Worm (Caenorhabditis elegans) whole organism, L3 larva: Measurements from ENCODE around the gene F36H1.11.
A peak's percentile ranks its signal among the peaks of the same experiment; 100 is the strongest.

Source experiments
- ZK546.5 ChIP-seq: sonication (generic microtip); optimal IDR thresholded peaks from 2 replicates; lab custom pipeline; 2017; ENCODE audit warnings: missing biosample characterization, missing genetic modification characterization
- ama-1 ChIP-seq: fragments of 150-350 bp; optimal IDR thresholded peaks from 2 replicates; lab custom pipeline; 2018
- ceh-16 ChIP-seq: sonication (generic microtip); optimal IDR thresholded peaks from 2 replicates; lab custom pipeline; 2017; ENCODE audit warnings: missing biosample characterization, missing genetic modification characterization
- egl-27 ChIP-seq: sonication (generic microtip); optimal IDR thresholded peaks from 4 replicates; lab custom pipeline; 2017; ENCODE audit warnings: missing biosample characterization, missing genetic modification reagents, missing genetic modification characterization
- elt-2 ChIP-seq: sonication (generic microtip); optimal IDR thresholded peaks from 2 replicates; lab custom pipeline; 2016; ENCODE audit warnings: missing genetic modification reagents, mild to moderate bottlenecking, missing genetic modification characterization, missing compliant biosample characterization
- nfya-1 ChIP-seq: sonication (generic microtip); optimal IDR thresholded peaks from 2 replicates; lab custom pipeline; 2017; ENCODE audit warnings: missing genetic modification characterization, mild to moderate bottlenecking, missing compliant biosample characterization, antibody characterized with exemption, moderate library complexity; ENCODE audit not compliant: insufficient read depth
- nhr-237 ChIP-seq: fragments of 150-350 bp; optimal IDR thresholded peaks from 2 replicates; lab custom pipeline; 2014; ENCODE audit warnings: missing biosample characterization, missing genetic modification characterization
- nhr-43 ChIP-seq: sonication (generic microtip); optimal IDR thresholded peaks from 2 replicates; lab custom pipeline; 2016; ENCODE audit warnings: mild to moderate bottlenecking, missing genetic modification characterization, missing compliant biosample characterization; ENCODE audit not compliant: poor library complexity, severe bottlenecking
- nhr-76 ChIP-seq: fragments of 150-350 bp; sonication (generic microtip); optimal IDR thresholded peaks from 5 replicates; lab custom pipeline; 2014; ENCODE audit warnings: missing biosample characterization, missing genetic modification characterization
- pha-4 ChIP-seq: fragments of 150-350 bp; optimal IDR thresholded peaks from 2 replicates; lab custom pipeline; 2014; ENCODE audit warnings: missing biosample characterization, missing genetic modification reagents, missing genetic modification characterization
- tbx-2 ChIP-seq: sonication (generic microtip); optimal IDR thresholded peaks from 2 replicates; lab custom pipeline; 2016; ENCODE audit warnings: mild to moderate bottlenecking, missing genetic modification characterization, missing compliant biosample characterization
- unc-62 ChIP-seq: fragments of 150-350 bp; sonication (generic microtip); optimal IDR thresholded peaks from 4 replicates; lab custom pipeline; 2014; ENCODE audit warnings: missing biosample characterization, missing genetic modification reagents, missing genetic modification characterization
- zag-1 ChIP-seq: fragments of 150-350 bp; optimal IDR thresholded peaks from 2 replicates; lab custom pipeline; 2014; ENCODE audit warnings: missing biosample characterization, missing genetic modification characterization
- ztf-11 ChIP-seq: fragments of 150-350 bp; optimal IDR thresholded peaks from 2 replicates; lab custom pipeline; 2014; ENCODE audit warnings: missing biosample characterization, missing genetic modification characterization

ce11 chrIV:11019962-11020550, 28.9 kb upstream of the F36H1.11 start, which contains the start of gene F13H10.8:
- TF ChIP-seq ZK546.5 (tag; lab: Kevin White, UChicago) (no peak), ama-1 (lab: Kevin White, UChicago) (no peak), pha-4 (tag; lab: Kevin White, UChicago) (peak; percentile 93), zag-1 (tag; lab: Kevin White, UChicago) (no peak), nhr-237 (no peak), ztf-11 (no peak), nhr-43 (tag; lab: Kevin White, UChicago) (no peak), unc-62 (GFP tag; lab: Kevin White, UChicago) (no peak), nhr-76 (tag; lab: Kevin White, UChicago) (no peak), tbx-2 (no peak), elt-2 (tag; lab: Kevin White, UChicago) (peak; percentile 76), nfya-1 (tag; lab: Kevin White, UChicago) (peak; percentile 31), ceh-16 (tag; lab: Kevin White, UChicago) (no peak), egl-27 (tag; lab: Kevin White, UChicago) (no peak)
